Worm (Caenorhabditis elegans) whole organism, early embryonic: Measurements from ENCODE around the gene F45D3.2.

Source experiments
- ama-1 ChIP-seq: fragments of 150-350 bp; optimal IDR thresholded peaks from 2 replicates; lab custom pipeline; 2014
- ets-7 ChIP-seq: sonication (generic microtip); optimal IDR thresholded peaks from 2 replicates; lab custom pipeline; 2016; ENCODE audit warnings: missing genotype, missing genetic modification characterization, missing compliant biosample characterization
- flt-1 ChIP-seq: fragments of 200-800 bp; sonication (Bioruptor generic); IDR thresholded peaks from 2 replicates; pipeline ENCODE4 v1.3.6; 2022; ENCODE audit warnings: missing genetic modification characterization, missing compliant biosample characterization
- hnd-1 ChIP-seq: sonication (generic microtip); optimal IDR thresholded peaks from 2 replicates; lab custom pipeline; 2016; ENCODE audit warnings: missing genetic modification characterization, missing compliant biosample characterization
- sea-1 ChIP-seq: fragments of 200-800 bp; sonication (Bioruptor generic); conservative IDR thresholded peaks from 2 replicates; pipeline ENCODE4 v1.3.6; 2022; ENCODE audit warnings: missing genetic modification characterization, missing compliant biosample characterization

DNA sequence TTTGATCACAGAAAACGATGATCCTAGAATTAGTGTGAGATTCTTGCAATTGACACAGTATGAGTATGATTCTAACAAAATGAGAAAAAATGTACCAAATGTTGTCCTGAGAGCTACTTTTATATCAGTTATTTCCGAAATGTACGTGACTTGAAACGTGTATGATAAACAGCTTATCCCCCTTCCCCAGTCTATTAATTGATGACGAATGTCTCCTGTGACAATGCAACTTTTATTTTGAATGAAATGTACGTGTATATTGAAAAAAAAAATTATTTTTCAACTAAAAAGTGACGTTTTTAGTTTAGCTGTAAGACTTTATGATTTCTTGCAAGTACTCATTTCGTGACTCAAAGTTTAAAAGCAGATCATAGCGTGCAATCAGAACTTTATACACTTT is 29.4 kb downstream of the F45D3.2 start:
- TF ChIP-seq flt-1 (no peak), hnd-1 (no peak), ets-7 (tag; lab: Kevin White, UChicago) (no peak), ama-1 (no peak), sea-1 (GFP tag; lab: Robert Waterston, UW) (no peak)
